Worm (Caenorhabditis elegans): ENCODE measurements around the gene Y48A6B.8.
A peak's percentile ranks its signal among the peaks of the same experiment; 100 is the strongest.

- TF ChIP-seq nhr-77 (tag; optimal IDR thresholded peaks at IDR 0.05), result no peak
- TF ChIP-seq lin-15B (tag; optimal IDR thresholded peaks at IDR 0.05), result no peak
- no peak for TF ChIP-seq ctbp-1 (GFP tag; IDR thresholded peaks at IDR 0.05)
- TF ChIP-seq spr-1 (tag; optimal IDR thresholded peaks at IDR 0.05), result no peak
- TF ChIP-seq dmd-6 (GFP tag; IDR thresholded peaks at IDR 0.05), result peak; percentile 34; the same call in 1 of the 2 replicates
- TF ChIP-seq pqm-1 (tag; optimal IDR thresholded peaks at IDR 0.05), result peak; percentile 81
- no peak for TF ChIP-seq nhr-25 (tag; optimal IDR thresholded peaks at IDR 0.05; ENCODE audit: borderline replicate concordance, insufficient read depth)
- no peak for TF ChIP-seq nhr-102 (tag; optimal IDR thresholded peaks at IDR 0.05)
- TF ChIP-seq ztf-11 (tag; optimal IDR thresholded peaks at IDR 0.05), result no peak
- peak; percentile 76 for TF ChIP-seq nhr-28 (tag; optimal IDR thresholded peaks at IDR 0.05)
- no peak for TF ChIP-seq unc-39 (tag; optimal IDR thresholded peaks at IDR 0.05)
- TF ChIP-seq lir-3 (tag; optimal IDR thresholded peaks at IDR 0.05), result no peak
- no peak for TF ChIP-seq nhr-76 (tag; optimal IDR thresholded peaks at IDR 0.05)
Observed at ce11 chrIII:11046549-11046948, 17.3 kb upstream of the Y48A6B.8 start.
